Worm (Caenorhabditis elegans) whole organism, young adult: ENCODE measurements around the gene gldi-8.

ENCODE experiments used
- F57C9.4 ChIP-seq: sonication (generic microtip); optimal IDR thresholded peaks from 2 replicates; lab custom pipeline; 2017; ENCODE audit warnings: mild to moderate bottlenecking, missing genetic modification characterization, missing compliant biosample characterization
- Y67H2A.10 ChIP-seq: fragments of 200-800 bp; sonication (Bioruptor generic); conservative IDR thresholded peaks from 2 replicates; pipeline ENCODE4 v1.3.6; 2022; ENCODE audit warnings: missing genetic modification reagents, missing genetic modification characterization, missing compliant biosample characterization
- akir-1 ChIP-seq: fragments of 200-800 bp; sonication (Bioruptor generic); optimal IDR thresholded peaks from 2 replicates; lab custom pipeline; 2018; ENCODE audit warnings: mild to moderate bottlenecking, missing genetic modification characterization, moderate library complexity, missing compliant biosample characterization
- ama-1 ChIP-seq, 3 experiments: fragments of 150-350 bp in 1 of 3; sonication (generic microtip) in 2 of 3; optimal IDR thresholded peaks; 2 replicates each; lab custom pipeline; 2014 to 2018; ENCODE audit warnings: missing biosample characterization in 2 of 3, missing genetic modification characterization in 2 of 3, missing genetic modification reagents in 2 of 3
- dpl-1 ChIP-seq: fragments of 150-350 bp; optimal IDR thresholded peaks from 2 replicates; lab custom pipeline; 2014; ENCODE audit warnings: missing biosample characterization, missing genetic modification reagents, missing genetic modification characterization
- hmg-20 ChIP-seq: fragments of 200-800 bp; sonication (Bioruptor generic); IDR thresholded peaks from 2 replicates; pipeline ENCODE4 v1.3.6; 2022; ENCODE audit warnings: missing genetic modification reagents, missing genetic modification characterization, missing compliant biosample characterization
- madf-10 ChIP-seq: sonication (generic microtip); optimal IDR thresholded peaks from 2 replicates; lab custom pipeline; 2016; ENCODE audit warnings: mild to moderate bottlenecking, missing genetic modification characterization, missing compliant biosample characterization
- rcor-1 ChIP-seq: fragments of 200-800 bp; sonication (Bioruptor generic); IDR thresholded peaks from 2 replicates; pipeline ENCODE4 v1.3.6; 2022; ENCODE audit warnings: missing genetic modification reagents, missing genetic modification characterization, missing compliant biosample characterization
- tbx-9 ChIP-seq: sonication (generic microtip); optimal IDR thresholded peaks from 2 replicates; lab custom pipeline; 2016; ENCODE audit warnings: borderline replicate concordance, missing genetic modification characterization, inconsistent platforms, missing compliant biosample characterization
- ztf-25 ChIP-seq: fragments of 200-800 bp; sonication (Bioruptor generic); IDR thresholded peaks from 2 replicates; pipeline ENCODE4 v1.3.6; 2022; ENCODE audit warnings: missing genetic modification reagents, missing genetic modification characterization, missing compliant biosample characterization

DNA sequence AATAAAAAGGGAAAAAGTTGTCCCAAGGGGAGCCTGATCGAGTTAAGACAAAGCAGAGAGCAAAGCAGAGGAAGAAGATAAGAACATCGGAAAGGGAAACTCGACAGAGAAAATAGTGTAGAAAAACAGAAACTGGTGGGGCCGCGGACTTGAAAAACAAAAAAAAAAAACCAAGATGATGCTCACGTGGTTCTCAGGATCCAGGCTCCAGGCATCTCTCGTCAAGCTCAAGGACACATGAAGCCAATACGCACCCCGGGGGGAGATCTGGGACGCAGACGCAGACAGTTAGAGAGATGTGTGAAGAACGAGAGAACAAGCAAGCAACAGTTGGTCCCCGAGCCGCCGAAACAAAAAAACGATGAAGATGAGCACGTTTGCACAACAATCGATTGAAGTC is 43.4 kb downstream of the gldi-8 start:
- TF ChIP-seq hmg-20 (GFP tag; lab: Robert Waterston, UW) (no peak), ama-1 (optimal IDR thresholded peaks at IDR 0.05; lab: Kevin White, UChicago) (no peak), ama-1 (GFP tag; optimal IDR thresholded peaks at IDR 0.05; lab: Kevin White, UChicago) (no peak), rcor-1 (GFP tag; lab: Robert Waterston, UW) (no peak), ztf-25 (GFP tag; lab: Robert Waterston, UW) (no peak), Y67H2A.10 (GFP tag; lab: Robert Waterston, UW) (no peak), tbx-9 (no peak), F57C9.4 (tag; lab: Kevin White, UChicago) (no peak), madf-10 (tag; lab: Kevin White, UChicago) (no peak), akir-1 (GFP tag; lab: Kevin White, UChicago) (no peak), dpl-1 (GFP tag; lab: Kevin White, UChicago) (no peak)
